Worm (Caenorhabditis elegans): ENCODE data around the gene F17A2.13.

F17A2.13 gene

DNA sequence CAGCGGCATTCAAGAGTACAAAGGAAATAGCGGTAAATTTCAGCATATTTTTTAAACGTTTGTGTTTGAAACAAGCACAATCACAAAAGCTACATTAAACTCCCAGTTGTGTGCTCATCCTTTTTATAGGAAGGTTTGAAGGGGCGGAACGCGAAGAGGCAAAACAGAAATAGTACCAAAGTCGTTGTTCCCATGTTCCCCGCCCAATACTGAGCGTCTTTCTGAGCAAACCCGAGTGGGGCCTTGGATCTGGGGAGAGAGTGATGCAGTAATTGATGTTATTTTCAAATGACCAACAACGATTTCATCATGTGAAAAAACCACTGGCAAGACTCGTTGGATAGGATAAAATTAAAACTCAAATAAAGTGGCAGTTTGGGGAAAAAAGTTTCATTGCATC, 19.9 kb downstream of the F17A2.13 start, which contains the start of gene zig-2:
zig-2 (minus strand) TSS at position 101 of the 400 bp plus-strand sequence.
- TF ChIP-seq tra-4 (tag; optimal IDR thresholded peaks at IDR 0.05) (no peak), hnd-1 (tag; optimal IDR thresholded peaks at IDR 0.05) (no peak), pes-1 (GFP tag; IDR thresholded peaks at IDR 0.05) (no peak), ceh-13 (GFP tag; optimal IDR thresholded peaks at IDR 0.05) (no peak), aly-1 (tag; optimal IDR thresholded peaks at IDR 0.05) (no peak), ceh-36 (tag; optimal IDR thresholded peaks at IDR 0.05) (no peak), hmbx-1 (tag; optimal IDR thresholded peaks at IDR 0.05) (no peak), scrt-1 (GFP tag; IDR thresholded peaks at IDR 0.05) (no peak), sea-1 (GFP tag; conservative IDR thresholded peaks at IDR 0.05) (no peak), flt-1 (GFP tag; IDR thresholded peaks at IDR 0.05) (no peak), F13C5.2 (tag; optimal IDR thresholded peaks at IDR 0.05) (no peak), B0310.2 (tag; optimal IDR thresholded peaks at IDR 0.05) (no peak), hmg-4 (GFP tag; optimal IDR thresholded peaks at IDR 0.05) (no peak), tbx-37 (GFP tag; conservative IDR thresholded peaks at IDR 0.05) (no peak), ets-7 (tag; optimal IDR thresholded peaks at IDR 0.05) (no peak), tbx-11 (GFP tag; IDR thresholded peaks at IDR 0.05) (no peak), ama-1 (optimal IDR thresholded peaks at IDR 0.05) (no peak)

DNA sequence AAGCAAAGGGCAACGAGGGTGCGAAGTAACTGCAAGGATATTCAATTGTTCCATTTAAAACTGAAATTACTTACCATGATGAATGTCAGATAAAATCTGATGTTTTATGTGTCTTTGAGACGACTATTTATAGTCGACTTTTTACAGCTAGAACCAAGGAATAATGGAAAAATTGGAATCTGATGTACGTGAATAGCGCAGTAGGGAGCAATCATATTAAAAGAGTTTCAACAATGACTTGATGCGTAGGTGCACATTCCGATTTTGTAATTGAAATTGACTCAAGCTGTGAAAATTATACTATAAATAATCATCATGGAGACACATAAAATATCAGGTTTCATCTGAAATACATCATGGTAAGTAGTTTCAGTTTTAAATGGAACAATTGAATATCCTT, 21.8 kb downstream of the F17A2.13 start, which contains the start of the genes nspc-9 and nspc-10:
nspc-9 (minus strand) TSS at position 101 of the 400 bp plus-strand sequence.
nspc-10 (plus strand) TSS at position 331 of the 400 bp plus-strand sequence.
- TF ChIP-seq ama-1 (optimal IDR thresholded peaks at IDR 0.05) (no peak), hmg-4 (GFP tag; optimal IDR thresholded peaks at IDR 0.05) (no peak), ceh-13 (GFP tag; optimal IDR thresholded peaks at IDR 0.05) (no peak), tra-4 (tag; optimal IDR thresholded peaks at IDR 0.05) (no peak), B0310.2 (tag; optimal IDR thresholded peaks at IDR 0.05) (no peak), pes-1 (GFP tag; IDR thresholded peaks at IDR 0.05) (no peak), ets-7 (tag; optimal IDR thresholded peaks at IDR 0.05) (no peak), tbx-37 (GFP tag; conservative IDR thresholded peaks at IDR 0.05) (no peak), sea-1 (GFP tag; conservative IDR thresholded peaks at IDR 0.05) (no peak), flt-1 (GFP tag; IDR thresholded peaks at IDR 0.05) (no peak), hmbx-1 (tag; optimal IDR thresholded peaks at IDR 0.05) (no peak), hnd-1 (tag; optimal IDR thresholded peaks at IDR 0.05) (no peak), tbx-11 (GFP tag; IDR thresholded peaks at IDR 0.05) (no peak), scrt-1 (GFP tag; IDR thresholded peaks at IDR 0.05) (no peak), F13C5.2 (tag; optimal IDR thresholded peaks at IDR 0.05) (no peak)

DNA sequence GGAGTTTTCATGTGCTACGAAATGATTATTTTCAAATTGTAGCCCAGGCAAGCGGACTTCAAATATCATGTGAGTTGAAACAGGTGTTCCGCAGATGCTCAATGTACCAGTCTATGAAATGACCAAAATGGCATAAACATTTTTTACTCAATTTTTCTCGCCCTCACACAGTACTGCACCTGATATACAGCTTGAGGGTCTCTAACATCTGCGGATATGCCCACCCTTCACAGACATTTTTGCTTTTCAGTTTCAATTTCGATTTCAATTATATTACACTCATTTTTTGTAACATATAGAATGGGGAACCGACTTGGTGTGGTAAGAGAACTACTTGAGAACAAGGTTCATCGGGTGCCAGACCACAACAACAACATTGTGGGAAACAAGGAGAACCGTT, 25.3 kb downstream of the F17A2.13 start, which contains the start of gene F42F12.11:
F42F12.11 (plus strand) TSS at position 301 of the 400 bp plus-strand sequence.
- no peak for TF ChIP-seq pes-1 (GFP tag; IDR thresholded peaks at IDR 0.05)
- no peak for TF ChIP-seq ets-7 (tag; optimal IDR thresholded peaks at IDR 0.05)
- no peak for TF ChIP-seq tbx-37 (GFP tag; conservative IDR thresholded peaks at IDR 0.05)
- TF ChIP-seq ama-1 (optimal IDR thresholded peaks at IDR 0.05), result no peak
- no peak for TF ChIP-seq hmg-4 (GFP tag; optimal IDR thresholded peaks at IDR 0.05)
- TF ChIP-seq tra-4 (tag; optimal IDR thresholded peaks at IDR 0.05), result no peak
- TF ChIP-seq F13C5.2 (tag; optimal IDR thresholded peaks at IDR 0.05), result no peak
- no peak for TF ChIP-seq tbx-11 (GFP tag; IDR thresholded peaks at IDR 0.05)
- no peak for TF ChIP-seq flt-1 (GFP tag; IDR thresholded peaks at IDR 0.05)
- TF ChIP-seq sea-1 (GFP tag; conservative IDR thresholded peaks at IDR 0.05), result no peak

DNA sequence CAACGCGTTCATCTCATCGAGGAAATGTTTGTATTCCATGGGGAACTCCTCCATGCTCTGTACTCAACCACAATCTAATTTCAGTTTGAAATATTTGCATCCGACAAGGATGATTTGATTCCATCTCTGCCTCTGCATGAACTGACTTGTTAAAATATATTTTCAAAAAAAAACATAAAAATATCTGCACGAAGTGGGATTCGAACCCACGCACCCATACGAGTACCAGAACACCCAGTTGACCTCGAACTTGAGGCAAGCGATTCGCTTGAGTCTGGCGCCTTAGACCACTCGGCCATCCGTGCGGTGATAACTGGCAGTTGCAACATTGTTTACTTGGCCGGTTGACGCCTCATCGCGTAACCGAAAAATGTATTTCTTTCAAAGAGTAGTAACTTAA, 26.4 kb downstream of the F17A2.13 start:
- TF ChIP-seq ceh-13 (GFP tag; optimal IDR thresholded peaks at IDR 0.05) (no peak), tbx-11 (GFP tag; IDR thresholded peaks at IDR 0.05) (peak; percentile 69), B0310.2 (tag; optimal IDR thresholded peaks at IDR 0.05) (no peak), ceh-36 (tag; optimal IDR thresholded peaks at IDR 0.05) (peak; percentile 11), flt-1 (GFP tag; IDR thresholded peaks at IDR 0.05) (no peak)

DNA sequence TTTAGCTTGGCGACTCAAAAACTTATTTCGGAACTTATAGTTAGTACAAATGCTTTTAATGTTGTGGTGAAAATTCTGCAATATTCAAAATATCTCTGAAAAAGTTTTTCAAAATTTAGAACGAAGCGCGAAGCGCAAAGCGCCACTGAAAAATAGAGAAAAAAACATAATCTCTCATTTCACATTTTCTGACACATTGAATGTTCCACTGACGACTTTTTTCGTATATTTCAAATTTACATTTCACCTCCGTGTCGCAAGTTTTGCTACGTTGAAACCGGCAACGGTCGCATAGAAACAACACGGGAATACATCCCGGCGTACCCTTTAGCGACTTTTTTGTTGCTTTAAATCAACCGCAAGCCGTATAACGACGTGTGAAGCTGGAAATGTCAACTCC, 26.9 kb downstream of the F17A2.13 start, which contains the start of gene F42F12.14:
F42F12.14 (plus strand) TSS at position 301 of the 400 bp plus-strand sequence.
- TF ChIP-seq ama-1 (optimal IDR thresholded peaks at IDR 0.05), result no peak
- no peak for TF ChIP-seq ets-7 (tag; optimal IDR thresholded peaks at IDR 0.05)
- no peak for TF ChIP-seq aly-1 (tag; optimal IDR thresholded peaks at IDR 0.05)
- no peak for TF ChIP-seq ceh-13 (GFP tag; optimal IDR thresholded peaks at IDR 0.05)
- TF ChIP-seq sea-1 (GFP tag; conservative IDR thresholded peaks at IDR 0.05), result no peak
- TF ChIP-seq pes-1 (GFP tag; IDR thresholded peaks at IDR 0.05), result no peak
- TF ChIP-seq tra-4 (tag; optimal IDR thresholded peaks at IDR 0.05), result no peak
- TF ChIP-seq hmg-4 (GFP tag; optimal IDR thresholded peaks at IDR 0.05), result no peak
- TF ChIP-seq tbx-11 (GFP tag; IDR thresholded peaks at IDR 0.05), result no peak
- TF ChIP-seq B0310.2 (tag; optimal IDR thresholded peaks at IDR 0.05), result no peak

DNA sequence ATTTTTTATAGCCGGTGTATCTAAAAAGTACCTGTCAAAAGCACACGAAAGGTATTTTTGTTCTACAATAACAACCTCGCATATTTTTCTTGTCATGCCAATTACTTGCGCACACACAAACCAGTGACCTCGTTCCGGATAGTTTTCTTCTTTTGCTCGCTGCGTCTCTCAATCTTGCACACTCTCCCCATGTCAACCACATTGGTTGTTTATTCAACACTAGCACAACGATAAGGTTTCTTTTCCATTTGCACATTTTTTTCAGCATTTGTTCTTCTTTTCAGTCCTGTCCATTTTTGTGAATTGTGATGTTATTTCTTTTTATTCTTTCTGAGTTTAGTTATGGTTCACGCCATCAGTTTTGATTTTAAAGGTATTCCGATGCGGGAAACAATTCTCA, 28.8 kb downstream of the F17A2.13 start, which contains the start of gene F42F12.3:
F42F12.3 (plus strand) TSS at position 372 of the 400 bp plus-strand sequence.
- TF ChIP-seq ceh-36 (tag; optimal IDR thresholded peaks at IDR 0.05) (no peak), tra-4 (tag; optimal IDR thresholded peaks at IDR 0.05) (no peak), hnd-1 (tag; optimal IDR thresholded peaks at IDR 0.05) (no peak), pes-1 (GFP tag; IDR thresholded peaks at IDR 0.05) (no peak), ama-1 (optimal IDR thresholded peaks at IDR 0.05) (no peak), ceh-13 (GFP tag; optimal IDR thresholded peaks at IDR 0.05) (no peak), aly-1 (tag; optimal IDR thresholded peaks at IDR 0.05) (no peak), hmbx-1 (tag; optimal IDR thresholded peaks at IDR 0.05) (no peak), tbx-11 (GFP tag; IDR thresholded peaks at IDR 0.05) (no peak), hmg-4 (GFP tag; optimal IDR thresholded peaks at IDR 0.05) (no peak), flt-1 (GFP tag; IDR thresholded peaks at IDR 0.05) (no peak), sea-1 (GFP tag; conservative IDR thresholded peaks at IDR 0.05) (no peak), ets-7 (tag; optimal IDR thresholded peaks at IDR 0.05) (no peak), tbx-37 (GFP tag; conservative IDR thresholded peaks at IDR 0.05) (no peak), scrt-1 (GFP tag; IDR thresholded peaks at IDR 0.05) (no peak), B0310.2 (tag; optimal IDR thresholded peaks at IDR 0.05) (no peak), F13C5.2 (tag; optimal IDR thresholded peaks at IDR 0.05) (no peak)

DNA sequence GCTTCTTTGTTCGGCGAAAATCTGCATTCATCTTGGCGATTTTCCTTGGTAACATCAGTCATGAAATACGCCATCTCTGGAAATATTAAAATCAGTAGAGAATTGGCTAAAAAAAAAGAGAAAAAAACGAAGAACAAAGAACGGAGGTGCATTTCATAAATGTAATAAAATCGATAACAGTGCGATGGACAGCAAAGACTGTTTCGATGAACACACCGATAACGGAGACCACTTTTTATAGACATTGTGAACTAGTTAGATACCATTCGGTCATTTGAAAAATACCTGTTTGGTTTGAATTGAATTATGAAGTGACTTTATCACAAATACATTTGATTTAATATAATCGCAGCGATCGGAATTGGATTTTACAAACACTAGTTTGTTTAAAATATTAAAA, 31.4 kb downstream of the F17A2.13 start, which contains the start of gene F42F12.4:
F42F12.4 (minus strand) TSS at position 76 of the 400 bp plus-strand sequence.
- TF ChIP-seq B0310.2 (tag; optimal IDR thresholded peaks at IDR 0.05) (no peak), hmg-4 (GFP tag; optimal IDR thresholded peaks at IDR 0.05) (no peak), hmbx-1 (tag; optimal IDR thresholded peaks at IDR 0.05) (no peak), ets-7 (tag; optimal IDR thresholded peaks at IDR 0.05) (no peak), tra-4 (tag; optimal IDR thresholded peaks at IDR 0.05) (no peak), pes-1 (GFP tag; IDR thresholded peaks at IDR 0.05) (no peak), ama-1 (optimal IDR thresholded peaks at IDR 0.05) (no peak), aly-1 (tag; optimal IDR thresholded peaks at IDR 0.05) (no peak), flt-1 (GFP tag; IDR thresholded peaks at IDR 0.05) (no peak), ceh-36 (tag; optimal IDR thresholded peaks at IDR 0.05) (no peak), tbx-11 (GFP tag; IDR thresholded peaks at IDR 0.05) (no peak), hnd-1 (tag; optimal IDR thresholded peaks at IDR 0.05) (no peak), sea-1 (GFP tag; conservative IDR thresholded peaks at IDR 0.05) (no peak), ceh-13 (GFP tag; optimal IDR thresholded peaks at IDR 0.05) (no peak)
